Worm (Caenorhabditis elegans) whole organism, midembryonic: ENCODE data around the gene F53A3.7.

Experiments
- T22C8.4 ChIP-seq: fragments of 200-800 bp; sonication (Bioruptor generic); IDR thresholded peaks from 2 replicates; pipeline ENCODE4 v1.3.6; 2022; ENCODE audit warnings: missing genetic modification characterization, missing compliant biosample characterization
- cog-1 ChIP-seq: sonication (generic microtip); optimal IDR thresholded peaks from 2 replicates; lab custom pipeline; 2016; ENCODE audit warnings: missing genetic modification characterization, missing compliant biosample characterization
- flt-1 ChIP-seq: fragments of 200-800 bp; sonication (Bioruptor generic); IDR thresholded peaks from 2 replicates; pipeline ENCODE4 v1.3.6; 2022; ENCODE audit warnings: missing genetic modification characterization, missing compliant biosample characterization
- klf-2 ChIP-seq: fragments of 200-800 bp; sonication (Bioruptor generic); conservative IDR thresholded peaks from 2 replicates; pipeline ENCODE4 v1.3.6; 2022; ENCODE audit warnings: missing genetic modification reagents, missing genetic modification characterization, missing compliant biosample characterization
- med-1 ChIP-seq: sonication (generic microtip); optimal IDR thresholded peaks from 2 replicates; lab custom pipeline; 2017; ENCODE audit warnings: missing genetic modification characterization, mild to moderate bottlenecking, missing compliant biosample characterization, antibody characterized with exemption, missing genetic modification reagents; ENCODE audit not compliant: insufficient read depth
- ref-1 ChIP-seq: fragments of 200-800 bp; sonication (Bioruptor generic); conservative IDR thresholded peaks from 2 replicates; pipeline ENCODE4 v1.3.6; 2022; ENCODE audit warnings: missing genetic modification reagents, missing genetic modification characterization, missing compliant biosample characterization
- tab-1 ChIP-seq: fragments of 200-800 bp; sonication (Bioruptor generic); IDR thresholded peaks from 2 replicates; pipeline ENCODE4 v1.3.6; 2022; ENCODE audit warnings: missing genetic modification characterization, missing compliant biosample characterization
- ztf-23 ChIP-seq: fragments of 200-800 bp; sonication (Bioruptor generic); IDR thresholded peaks from 2 replicates; pipeline ENCODE4 v1.3.6; 2022; ENCODE audit warnings: missing genetic modification reagents, missing genetic modification characterization, missing compliant biosample characterization
- ztf-29 ChIP-seq: fragments of 200-800 bp; sonication (Bioruptor generic); IDR thresholded peaks from 2 replicates; pipeline ENCODE4 v1.3.6; 2022; ENCODE audit warnings: missing genetic modification reagents, missing genetic modification characterization, missing compliant biosample characterization

F53A3.7 gene

ce11 chrIII:1961895-1962506, 10.7 kb downstream of the F53A3.7 start, which contains the start of gene mboa-6:
TSS of gene mboa-6 (minus strand) at chrIII:1961945.
- TF ChIP-seq T22C8.4 (GFP tag; lab: Robert Waterston, UW) (no peak), klf-2 (GFP tag; lab: Robert Waterston, UW) (no peak), flt-1 (GFP tag; lab: Robert Waterston, UW) (no peak), cog-1 (no peak), med-1 (GFP tag; lab: Kevin White, UChicago) (no peak), ref-1 (GFP tag; lab: Robert Waterston, UW) (no peak), ztf-29 (GFP tag; lab: Robert Waterston, UW) (no peak), ztf-23 (no peak), tab-1 (no peak)

ce11 chrIII:1962552-1962951, 11.2 kb downstream of the F53A3.7 start:
- TF ChIP-seq tab-1 (no peak), klf-2 (GFP tag; lab: Robert Waterston, UW) (no peak), T22C8.4 (GFP tag; lab: Robert Waterston, UW) (no peak), ztf-29 (GFP tag; lab: Robert Waterston, UW) (no peak), med-1 (GFP tag; lab: Kevin White, UChicago) (no peak)

- no peak for TF ChIP-seq flt-1 (GFP tag; lab: Robert Waterston, UW)
- no peak for TF ChIP-seq T22C8.4 (GFP tag; lab: Robert Waterston, UW)
- TF ChIP-seq klf-2 (GFP tag; lab: Robert Waterston, UW) = no peak
- no peak for TF ChIP-seq cog-1
- TF ChIP-seq med-1 (GFP tag; lab: Kevin White, UChicago) = no peak
- TF ChIP-seq ref-1 (GFP tag; lab: Robert Waterston, UW) = no peak
- no peak for TF ChIP-seq ztf-23
- TF ChIP-seq ztf-29 (GFP tag; lab: Robert Waterston, UW) = no peak
- TF ChIP-seq tab-1 = no peak
Measured at ce11 chrIII:1963128-1963527, 11.8 kb downstream of the F53A3.7 start.

ce11 chrIII:1965161-1965560, 13.8 kb downstream of the F53A3.7 start:
- peak; percentile 75 for TF ChIP-seq T22C8.4 (GFP tag; lab: Robert Waterston, UW)

ce11 chrIII:1965580-1965979, 14.3 kb downstream of the F53A3.7 start:
- TF ChIP-seq T22C8.4 (GFP tag; lab: Robert Waterston, UW) = peak; percentile 81

- TF ChIP-seq ztf-23 (no peak), med-1 (GFP tag; lab: Kevin White, UChicago) (no peak), T22C8.4 (GFP tag; lab: Robert Waterston, UW) (no peak), ztf-29 (GFP tag; lab: Robert Waterston, UW) (no peak), flt-1 (GFP tag; lab: Robert Waterston, UW) (no peak), tab-1 (no peak), klf-2 (GFP tag; lab: Robert Waterston, UW) (no peak)
Measured at ce11 chrIII:1969802-1970201, 18.5 kb downstream of the F53A3.7 start, which contains the start of gene moa-1. TSS of gene moa-1 (minus strand) at chrIII:1969902.

- TF ChIP-seq ztf-23 (no peak), tab-1 (no peak), T22C8.4 (GFP tag; lab: Robert Waterston, UW) (no peak), cog-1 (no peak), flt-1 (GFP tag; lab: Robert Waterston, UW) (no peak), med-1 (GFP tag; lab: Kevin White, UChicago) (no peak), klf-2 (GFP tag; lab: Robert Waterston, UW) (no peak), ref-1 (GFP tag; lab: Robert Waterston, UW) (no peak), ztf-29 (GFP tag; lab: Robert Waterston, UW) (no peak)
Measured at ce11 chrIII:1970433-1970832, 19.1 kb downstream of the F53A3.7 start, which contains the start of gene R155.5. TSS of gene R155.5 (minus strand) at chrIII:1970533.

ce11 chrIII:1975992-1976391, 24.7 kb downstream of the F53A3.7 start:
- no peak for TF ChIP-seq flt-1 (GFP tag; lab: Robert Waterston, UW)
- TF ChIP-seq T22C8.4 (GFP tag; lab: Robert Waterston, UW) = no peak
- TF ChIP-seq cog-1 = no peak
- TF ChIP-seq ref-1 (GFP tag; lab: Robert Waterston, UW) = no peak
- no peak for TF ChIP-seq ztf-29 (GFP tag; lab: Robert Waterston, UW)
- no peak for TF ChIP-seq med-1 (GFP tag; lab: Kevin White, UChicago)
- TF ChIP-seq ztf-23 = no peak
- no peak for TF ChIP-seq tab-1
- no peak for TF ChIP-seq klf-2 (GFP tag; lab: Robert Waterston, UW)

ce11 chrIII:1976642-1977041, 25.3 kb downstream of the F53A3.7 start, which contains the start of gene R155.3:
TSS of gene R155.3 (minus strand) at chrIII:1976742.
- TF ChIP-seq flt-1 (GFP tag; lab: Robert Waterston, UW) = no peak
- TF ChIP-seq ztf-29 (GFP tag; lab: Robert Waterston, UW) = no peak
- no peak for TF ChIP-seq T22C8.4 (GFP tag; lab: Robert Waterston, UW)
- no peak for TF ChIP-seq cog-1
- TF ChIP-seq tab-1 = no peak
- TF ChIP-seq klf-2 (GFP tag; lab: Robert Waterston, UW) = no peak
- no peak for TF ChIP-seq ref-1 (GFP tag; lab: Robert Waterston, UW)
- no peak for TF ChIP-seq ztf-23
- no peak for TF ChIP-seq med-1 (GFP tag; lab: Kevin White, UChicago)

ce11 chrIII:1977424-1977823, 26.1 kb downstream of the F53A3.7 start:
- no peak for TF ChIP-seq tab-1
- TF ChIP-seq klf-2 (GFP tag; lab: Robert Waterston, UW) = no peak
- no peak for TF ChIP-seq T22C8.4 (GFP tag; lab: Robert Waterston, UW)
- TF ChIP-seq med-1 (GFP tag; lab: Kevin White, UChicago) = no peak
- no peak for TF ChIP-seq flt-1 (GFP tag; lab: Robert Waterston, UW)
- no peak for TF ChIP-seq ztf-29 (GFP tag; lab: Robert Waterston, UW)
- no peak for TF ChIP-seq cog-1
- no peak for TF ChIP-seq ztf-23
- no peak for TF ChIP-seq ref-1 (GFP tag; lab: Robert Waterston, UW)
